Worm (Caenorhabditis elegans) whole organism, L2 larva: ENCODE measurements around the gene ddo-3.

Source experiments
- F13H6.1 ChIP-seq: sonication (generic microtip); optimal IDR thresholded peaks from 2 replicates; lab custom pipeline; 2016; ENCODE audit warnings: missing genetic modification characterization, missing compliant biosample characterization
- R02D3.7 ChIP-seq: fragments of 150-350 bp; optimal IDR thresholded peaks from 2 replicates; lab custom pipeline; 2014; ENCODE audit warnings: missing biosample characterization, missing genetic modification characterization
- Y55F3AM.14 ChIP-seq: fragments of 200-800 bp; sonication (Bioruptor generic); optimal IDR thresholded peaks from 2 replicates; lab custom pipeline; 2018; ENCODE audit warnings: mild to moderate bottlenecking, missing genetic modification characterization, missing compliant biosample characterization
- ZK546.5 ChIP-seq: sonication (generic microtip); optimal IDR thresholded peaks from 2 replicates; lab custom pipeline; 2017; ENCODE audit warnings: missing biosample characterization, missing genetic modification characterization
- alr-1 ChIP-seq: fragments of 150-350 bp; optimal IDR thresholded peaks from 2 replicates; lab custom pipeline; 2014; ENCODE audit warnings: missing biosample characterization, missing genetic modification characterization
- ceh-16 ChIP-seq: fragments of 150-350 bp; optimal IDR thresholded peaks from 2 replicates; lab custom pipeline; 2014; ENCODE audit warnings: missing biosample characterization, missing genetic modification characterization
- ceh-82 ChIP-seq: fragments of 150-350 bp; optimal IDR thresholded peaks from 2 replicates; lab custom pipeline; 2014; ENCODE audit warnings: missing biosample characterization, missing genetic modification characterization
- crh-2 ChIP-seq: sonication (generic microtip); optimal IDR thresholded peaks from 2 replicates; lab custom pipeline; 2017; ENCODE audit warnings: missing biosample characterization, missing genetic modification characterization
- dmd-4 ChIP-seq: sonication (generic microtip); optimal IDR thresholded peaks from 2 replicates; lab custom pipeline; 2017; ENCODE audit warnings: missing biosample characterization, missing genetic modification characterization
- egl-27 ChIP-seq: sonication (generic microtip); optimal IDR thresholded peaks from 3 replicates; lab custom pipeline; 2017; ENCODE audit warnings: missing biosample characterization, missing genetic modification reagents, missing genetic modification characterization
- elt-1 ChIP-seq: fragments of 150-350 bp; optimal IDR thresholded peaks from 2 replicates; lab custom pipeline; 2014; ENCODE audit warnings: missing biosample characterization, missing genetic modification characterization
- elt-3 ChIP-seq: sonication (generic microtip); optimal IDR thresholded peaks from 2 replicates; lab custom pipeline; 2017; ENCODE audit warnings: missing biosample characterization, missing genetic modification characterization
- fos-1 ChIP-seq: fragments of 150-350 bp; optimal IDR thresholded peaks from 2 replicates; lab custom pipeline; 2014; ENCODE audit warnings: missing biosample characterization, missing genetic modification characterization
- lin-11 ChIP-seq: fragments of 150-350 bp; sonication (generic microtip); optimal IDR thresholded peaks from 2 replicates; lab custom pipeline; 2014; ENCODE audit warnings: missing biosample characterization, missing genetic modification characterization, inconsistent platforms, mixed read lengths
- lin-13 ChIP-seq: fragments of 150-350 bp; optimal IDR thresholded peaks from 2 replicates; lab custom pipeline; 2014; ENCODE audit warnings: missing biosample characterization, missing genetic modification reagents, missing genetic modification characterization
- lin-39 ChIP-seq: fragments of 150-350 bp; optimal IDR thresholded peaks from 2 replicates; lab custom pipeline; 2014; ENCODE audit warnings: missing biosample characterization, missing genetic modification reagents, missing genetic modification characterization
- lsy-2 ChIP-seq, 2 experiments: fragments of 150-350 bp in 1 of 2; sonication (generic microtip) in 1 of 2; optimal IDR thresholded peaks; 2 replicates each; lab custom pipeline; 2014 to 2017; ENCODE audit warnings: missing biosample characterization in 2 of 2, missing genetic modification characterization in 2 of 2
- mab-5 ChIP-seq: fragments of 150-350 bp; optimal IDR thresholded peaks from 2 replicates; lab custom pipeline; 2014; ENCODE audit warnings: missing biosample characterization, missing genetic modification characterization
- mbf-1 ChIP-seq: sonication (generic microtip); optimal IDR thresholded peaks from 2 replicates; lab custom pipeline; 2017; ENCODE audit warnings: missing biosample characterization, missing genetic modification characterization
- mdl-1 ChIP-seq, 2 experiments: fragments of 150-350 bp in 1 of 2; sonication (generic microtip) in 1 of 2; optimal IDR thresholded peaks; 2 replicates each; lab custom pipeline; 2017; ENCODE audit warnings: missing biosample characterization in 2 of 2, missing genetic modification characterization in 2 of 2
- nhr-10 ChIP-seq: sonication (generic microtip); optimal IDR thresholded peaks from 2 replicates; lab custom pipeline; 2017; ENCODE audit warnings: missing biosample characterization, missing genetic modification characterization
- nhr-11 ChIP-seq: fragments of 150-350 bp; optimal IDR thresholded peaks from 2 replicates; lab custom pipeline; 2014; ENCODE audit warnings: missing biosample characterization, missing genetic modification characterization
- nhr-12 ChIP-seq: fragments of 150-350 bp; optimal IDR thresholded peaks from 2 replicates; lab custom pipeline; 2014; ENCODE audit warnings: missing biosample characterization, missing genetic modification characterization
- nhr-129 ChIP-seq: fragments of 150-350 bp; optimal IDR thresholded peaks from 2 replicates; lab custom pipeline; 2014; ENCODE audit warnings: missing biosample characterization, missing genetic modification characterization
- nhr-23 ChIP-seq: fragments of 150-350 bp; optimal IDR thresholded peaks from 2 replicates; lab custom pipeline; 2014; ENCODE audit warnings: missing biosample characterization, missing genetic modification reagents, missing genetic modification characterization
- nhr-237 ChIP-seq: fragments of 150-350 bp; optimal IDR thresholded peaks from 2 replicates; lab custom pipeline; 2014; ENCODE audit warnings: missing biosample characterization, missing genetic modification characterization
- nhr-77 ChIP-seq: fragments of 150-350 bp; optimal IDR thresholded peaks from 2 replicates; lab custom pipeline; 2014; ENCODE audit warnings: missing biosample characterization, missing genetic modification characterization
- sem-4 ChIP-seq: fragments of 150-350 bp; optimal IDR thresholded peaks from 2 replicates; lab custom pipeline; 2014; ENCODE audit warnings: missing biosample characterization, missing genetic modification reagents, missing genetic modification characterization
- skn-1 ChIP-seq: sonication (generic microtip); optimal IDR thresholded peaks from 2 replicates; lab custom pipeline; 2017; ENCODE audit warnings: missing biosample characterization, missing genetic modification characterization
- sma-3 ChIP-seq: sonication (generic microtip); optimal IDR thresholded peaks from 2 replicates; lab custom pipeline; 2016; ENCODE audit warnings: missing genetic modification reagents, missing genetic modification characterization, missing compliant biosample characterization
- sma-9 ChIP-seq, 2 experiments: fragments of 150-350 bp in 1 of 2; sonication (generic microtip) in 1 of 2; optimal IDR thresholded peaks; 2 replicates each; lab custom pipeline; 2014 to 2016; ENCODE audit warnings: missing genetic modification characterization in 2 of 2, mild to moderate bottlenecking in 1 of 2, missing biosample characterization in 1 of 2, missing compliant biosample characterization in 1 of 2, missing genetic modification reagents in 1 of 2, moderate library complexity in 1 of 2
- unc-62 ChIP-seq: fragments of 150-350 bp; optimal IDR thresholded peaks from 2 replicates; lab custom pipeline; 2014; ENCODE audit warnings: missing biosample characterization, missing genetic modification reagents, missing genetic modification characterization

The ddo-3 gene

ce11 chrIII:6578505-6578904 is 9.2 kb upstream of the ddo-3 start, which contains the start of gene F27B3.6:
Gene F27B3.6 (minus strand): TSS chrIII:6578605.
- no peak for TF ChIP-seq mab-5 (tag; lab: Kevin White, UChicago)
- no peak for TF ChIP-seq sma-9 (GFP tag; optimal IDR thresholded peaks at IDR 0.05; lab: Kevin White, UChicago)
- TF ChIP-seq sma-9 (tag; optimal IDR thresholded peaks at IDR 0.05; lab: Kevin White, UChicago) = no peak
- TF ChIP-seq fos-1 (tag; lab: Kevin White, UChicago) = no peak
- no peak for TF ChIP-seq ceh-16 (tag; lab: Kevin White, UChicago)
- TF ChIP-seq F13H6.1 = no peak
- TF ChIP-seq, all 48 proteins: peak for 0

- TF ChIP-seq egl-27 (no peak), alr-1 (tag; lab: Kevin White, UChicago) (no peak), sem-4 (tag; lab: Kevin White, UChicago) (no peak), lin-13 (GFP tag; lab: Kevin White, UChicago) (no peak), lin-39 (no peak), elt-3 (tag; lab: Kevin White, UChicago) (no peak), nhr-129 (tag; lab: Kevin White, UChicago) (no peak), Y55F3AM.14 (no peak), nhr-10 (tag; lab: Kevin White, UChicago) (no peak), nhr-11 (tag; lab: Kevin White, UChicago) (no peak), dmd-4 (tag; lab: Kevin White, UChicago) (no peak), sma-9 (GFP tag; optimal IDR thresholded peaks at IDR 0.05; lab: Kevin White, UChicago) (no peak), sma-9 (tag; optimal IDR thresholded peaks at IDR 0.05; lab: Kevin White, UChicago) (no peak), mab-5 (tag; lab: Kevin White, UChicago) (no peak), unc-62 (GFP tag; lab: Kevin White, UChicago) (no peak), ceh-82 (tag; lab: Kevin White, UChicago) (no peak), ZK546.5 (no peak), nhr-23 (tag; lab: Kevin White, UChicago) (no peak), sma-3 (GFP tag; lab: Kevin White, UChicago) (no peak), mbf-1 (tag; lab: Kevin White, UChicago) (no peak), ceh-16 (tag; lab: Kevin White, UChicago) (no peak)
Measured at ce11 chrIII:6579398-6579797, 8.3 kb upstream of the ddo-3 start, which contains the start of gene F27B3.8. Gene F27B3.8 (plus strand): TSS chrIII:6579698.

ce11 chrIII:6581585-6581984 is 6.1 kb upstream of the ddo-3 start, which contains the start of gene acr-21:
Gene acr-21 (plus strand): TSS chrIII:6581885.
- no peak for TF ChIP-seq unc-62 (GFP tag; lab: Kevin White, UChicago)
- TF ChIP-seq sma-3 (GFP tag; lab: Kevin White, UChicago) = no peak
- TF ChIP-seq mbf-1 (tag; lab: Kevin White, UChicago) = no peak
- no peak for TF ChIP-seq elt-1 (tag; lab: Kevin White, UChicago)
- TF ChIP-seq lin-11 = no peak

ce11 chrIII:6589499-6589898 is 1.8 kb downstream of the ddo-3 start:
- no peak for TF ChIP-seq skn-1
- TF ChIP-seq crh-2 (tag; lab: Kevin White, UChicago) = no peak
- no peak for TF ChIP-seq ZK546.5
- TF ChIP-seq lin-11 = no peak
- no peak for TF ChIP-seq sma-3 (GFP tag; lab: Kevin White, UChicago)
- no peak for TF ChIP-seq nhr-12

ce11 chrIII:6592075-6592474 is 4.4 kb downstream of the ddo-3 start, which contains the start of gene F20H11.1:
Gene F20H11.1 (minus strand): TSS chrIII:6592175.
- TF ChIP-seq R02D3.7 (no peak), nhr-237 (no peak), nhr-11 (tag; lab: Kevin White, UChicago) (no peak), nhr-23 (tag; lab: Kevin White, UChicago) (no peak), nhr-77 (no peak), mdl-1 (tag; optimal IDR thresholded peaks at IDR 0.05; lab: Kevin White, UChicago) (no peak), mab-5 (tag; lab: Kevin White, UChicago) (no peak), egl-27 (no peak), lsy-2 (tag; optimal IDR thresholded peaks at IDR 0.05; lab: Kevin White, UChicago) (no peak)

ce11 chrIII:6594069-6594468 is 6.4 kb downstream of the ddo-3 start:
- TF ChIP-seq elt-1 (tag; lab: Kevin White, UChicago) (no peak), lin-39 (no peak), unc-62 (GFP tag; lab: Kevin White, UChicago) (no peak)
